Fruit fly (Drosophila melanogaster) whole organism, embryonic: ENCODE measurements around the gene CG6236.

Source experiments
- Bdp1 ChIP-seq: fragments of 200-800 bp; sonication (Bioruptor generic); optimal IDR thresholded peaks from 3 replicates; lab custom pipeline; 2016; ENCODE audit warnings: missing biosample characterization, missing genetic modification characterization
- CG10209 ChIP-seq: fragments of 200-800 bp; sonication (Bioruptor generic); optimal IDR thresholded peaks from 3 replicates; lab custom pipeline; 2017; ENCODE audit warnings: missing biosample characterization, mild to moderate bottlenecking, missing genetic modification characterization, missing genetic modification reagents
- CG10654 ChIP-seq: fragments of 200-800 bp; sonication (Bioruptor generic); optimal IDR thresholded peaks from 2 replicates; lab custom pipeline; 2016; ENCODE audit warnings: missing biosample characterization, missing genetic modification characterization
- CG11504 ChIP-seq: fragments of 200-800 bp; sonication (Bioruptor generic); optimal IDR thresholded peaks from 3 replicates; lab custom pipeline; 2019; ENCODE audit warnings: missing biosample characterization, mild to moderate bottlenecking, missing genetic modification characterization, moderate library complexity
- CG12942 ChIP-seq: fragments of 200-800 bp; sonication (Bioruptor generic); optimal IDR thresholded peaks from 3 replicates; lab custom pipeline; 2016; ENCODE audit warnings: missing biosample characterization, missing genetic modification characterization
- CG14710 ChIP-seq: fragments of 200-800 bp; sonication (Bioruptor generic); optimal IDR thresholded peaks from 3 replicates; lab custom pipeline; 2019; ENCODE audit warnings: missing biosample characterization, mild to moderate bottlenecking, missing genetic modification characterization, moderate library complexity
- CG15269 ChIP-seq: fragments of 200-800 bp; sonication (Bioruptor generic); optimal IDR thresholded peaks from 2 replicates; lab custom pipeline; 2018; ENCODE audit warnings: missing biosample characterization, mild to moderate bottlenecking, missing genetic modification characterization, moderate library complexity
- CG30020 ChIP-seq: fragments of 200-800 bp; optimal IDR thresholded peaks from 2 replicates; lab custom pipeline; 2019; ENCODE audit warnings: missing biosample characterization, mild to moderate bottlenecking, missing genetic modification characterization, moderate library complexity
- CG31224 ChIP-seq: fragments of 200-800 bp; sonication (Bioruptor generic); IDR thresholded peaks from 2 replicates; pipeline ENCODE4 v1.3.6; 2022; ENCODE audit warnings: missing biosample characterization, missing genetic modification characterization
- CG31365 ChIP-seq: fragments of 200-800 bp; sonication (Bioruptor generic); optimal IDR thresholded peaks from 2 replicates; lab custom pipeline; 2018; ENCODE audit warnings: missing biosample characterization, mild to moderate bottlenecking, missing genetic modification characterization
- CG32767 ChIP-seq: fragments of 200-800 bp; sonication (Bioruptor generic); IDR thresholded peaks from 2 replicates; pipeline ENCODE4 v1.3.6; 2022; ENCODE audit warnings: missing biosample characterization, missing genetic modification characterization
- CG33557 ChIP-seq: fragments of 200-800 bp; sonication (Bioruptor generic); optimal IDR thresholded peaks from 2 replicates; lab custom pipeline; 2019; ENCODE audit warnings: missing biosample characterization, mild to moderate bottlenecking, missing genetic modification characterization, moderate library complexity
- CG3847 ChIP-seq: fragments of 200-800 bp; sonication (Bioruptor generic); IDR thresholded peaks from 2 replicates; pipeline ENCODE4 v1.3.6; 2022; ENCODE audit warnings: missing biosample characterization, missing genetic modification characterization
- CG7372 ChIP-seq: fragments of 200-800 bp; sonication (Bioruptor generic); IDR thresholded peaks from 2 replicates; pipeline ENCODE4 v1.3.6; 2022; ENCODE audit warnings: missing biosample characterization, missing genetic modification characterization
- CG7556 ChIP-seq: fragments of 200-800 bp; sonication (Bioruptor generic); optimal IDR thresholded peaks from 2 replicates; lab custom pipeline; 2017; ENCODE audit warnings: missing biosample characterization, mild to moderate bottlenecking, missing genetic modification characterization
- CG7987 ChIP-seq: fragments of 200-800 bp; sonication (Bioruptor generic); optimal IDR thresholded peaks from 2 replicates; lab custom pipeline; 2018; ENCODE audit warnings: missing biosample characterization, mild to moderate bottlenecking, missing genetic modification characterization, moderate library complexity
- CG9609 ChIP-seq: fragments of 200-800 bp; sonication (Bioruptor generic); optimal IDR thresholded peaks from 3 replicates; lab custom pipeline; 2016; ENCODE audit warnings: missing biosample characterization, missing genetic modification characterization
- CG9876 ChIP-seq: fragments of 200-800 bp; sonication (Bioruptor generic); optimal IDR thresholded peaks from 2 replicates; lab custom pipeline; 2016; ENCODE audit warnings: missing biosample characterization, missing genetic modification characterization
- CrebB ChIP-seq: fragments of 200-800 bp; sonication (Bioruptor generic); optimal IDR thresholded peaks from 3 replicates; lab custom pipeline; 2018; ENCODE audit warnings: missing biosample characterization, mild to moderate bottlenecking, missing genetic modification characterization
- D19A ChIP-seq: fragments of 200-800 bp; optimal IDR thresholded peaks from 3 replicates; lab custom pipeline; 2019; ENCODE audit warnings: missing biosample characterization, mild to moderate bottlenecking, missing genetic modification characterization, moderate library complexity
- Fer2 ChIP-seq: fragments of 200-800 bp; sonication (Bioruptor generic); optimal IDR thresholded peaks from 2 replicates; lab custom pipeline; 2018; ENCODE audit warnings: missing biosample characterization, mild to moderate bottlenecking, missing genetic modification characterization, moderate library complexity
- Gug ChIP-seq: fragments of 200-800 bp; sonication (Bioruptor generic); IDR thresholded peaks from 4 replicates; pipeline ENCODE4 v1.3.6; 2022; ENCODE audit warnings: missing biosample characterization, missing genetic modification characterization
- Hr78 ChIP-seq, 2 experiments: fragments of 200-800 bp in 1 of 2; fragments of >200 bp in 1 of 2; sonication (Bioruptor generic) in 1 of 2; optimal IDR thresholded peaks; 2 replicates each; lab custom pipeline; 2017 to 2019; ENCODE audit warnings: missing biosample characterization in 2 of 2, missing genetic modification characterization in 2 of 2, mild to moderate bottlenecking in 1 of 2, moderate library complexity in 1 of 2
- Hsf ChIP-seq: fragments of 200-800 bp; sonication (Bioruptor generic); optimal IDR thresholded peaks from 3 replicates; lab custom pipeline; 2016; ENCODE audit warnings: missing biosample characterization, missing genetic modification characterization
- Lim3 ChIP-seq: fragments of 200-800 bp; sonication (Bioruptor generic); IDR thresholded peaks from 2 replicates; pipeline ENCODE4 v1.3.6; 2022; ENCODE audit warnings: missing biosample characterization, missing genetic modification characterization
- Med ChIP-seq: fragments of 200-800 bp; sonication (Bioruptor generic); peaks from one replicate; lab custom pipeline; 2016; ENCODE audit warnings: missing biosample characterization, missing genetic modification characterization, mild to moderate bottlenecking, inconsistent platforms, moderate library complexity
- Mes4 ChIP-seq: fragments of 200-800 bp; sonication (Bioruptor generic); optimal IDR thresholded peaks from 2 replicates; lab custom pipeline; 2016; ENCODE audit warnings: missing biosample characterization, missing genetic modification characterization
- NFAT ChIP-seq: fragments of 200-800 bp; sonication (Bioruptor generic); IDR thresholded peaks from 2 replicates; pipeline ENCODE4 v1.3.6; 2022; ENCODE audit warnings: missing biosample characterization, missing genetic modification characterization
- Nf-YB ChIP-seq: fragments of 200-800 bp; sonication (Bioruptor generic); optimal IDR thresholded peaks from 3 replicates; lab custom pipeline; 2019; ENCODE audit warnings: missing biosample characterization, mild to moderate bottlenecking, missing genetic modification characterization, moderate library complexity
- Oaz ChIP-seq: fragments of 200-800 bp; sonication (Bioruptor generic); IDR thresholded peaks from 2 replicates; pipeline ENCODE4 v1.3.6; 2022; ENCODE audit warnings: missing biosample characterization, missing genetic modification characterization
- Pdp1 ChIP-seq, 2 experiments: fragments of 200-800 bp; sonication (Bioruptor generic); optimal IDR thresholded peaks; 3 replicates each; lab custom pipeline; 2016; ENCODE audit warnings: missing biosample characterization in 2 of 2, missing genetic modification characterization in 2 of 2, mild to moderate bottlenecking in 1 of 2, moderate library complexity in 1 of 2
- Rx ChIP-seq: fragments of 200-800 bp; sonication (Bioruptor generic); IDR thresholded peaks from 2 replicates; pipeline ENCODE4 v1.3.6; 2022; ENCODE audit warnings: missing biosample characterization, missing genetic modification characterization
- Sox100B ChIP-seq: fragments of 200-800 bp; sonication (Bioruptor generic); optimal IDR thresholded peaks from 3 replicates; lab custom pipeline; 2018; ENCODE audit warnings: missing biosample characterization, mild to moderate bottlenecking, missing genetic modification characterization
- Sry-β ChIP-seq: fragments of 200-800 bp; sonication (Bioruptor generic); optimal IDR thresholded peaks from 2 replicates; lab custom pipeline; 2018; ENCODE audit warnings: missing biosample characterization, mild to moderate bottlenecking, missing genetic modification characterization, moderate library complexity
- Taf1 ChIP-seq: fragments of 200-800 bp; sonication (Bioruptor generic); IDR thresholded peaks from 2 replicates; pipeline ENCODE4 v1.3.6; 2022; ENCODE audit warnings: missing biosample characterization, missing genetic modification characterization
- Trl ChIP-seq, 3 experiments: fragments of >200 bp in 2 of 3; fragments of 200-800 bp in 1 of 3; sonication (Bioruptor generic) in 1 of 3; optimal IDR thresholded peaks; 2 replicates in 1 of 3; 3 replicates in 2 of 3; lab custom pipeline; 2016 to 2017; ENCODE audit warnings: missing biosample characterization in 1 of 3, missing genetic modification characterization in 1 of 3
- caup ChIP-seq: fragments of 200-800 bp; sonication (Bioruptor generic); optimal IDR thresholded peaks from 3 replicates; lab custom pipeline; 2017; ENCODE audit warnings: missing biosample characterization, mild to moderate bottlenecking, missing genetic modification characterization, moderate library complexity; ENCODE audit not compliant: severe bottlenecking
- danr ChIP-seq: fragments of 200-800 bp; sonication (Bioruptor generic); IDR thresholded peaks from 2 replicates; pipeline ENCODE4 v1.3.6; 2022; ENCODE audit warnings: missing biosample characterization, missing genetic modification characterization
- eve ChIP-seq, 2 experiments: fragments of >200 bp; optimal IDR thresholded peaks; 2 replicates each; lab custom pipeline; 2017; ENCODE audit warnings: missing biosample characterization in 2 of 2, missing genetic modification characterization in 2 of 2
- fd64A ChIP-seq: fragments of 200-800 bp; sonication (Bioruptor generic); optimal IDR thresholded peaks from 3 replicates; lab custom pipeline; 2018; ENCODE audit warnings: missing biosample characterization, mild to moderate bottlenecking, missing genetic modification characterization
- gro ChIP-seq: fragments of 200-800 bp; sonication (Bioruptor generic); optimal IDR thresholded peaks from 2 replicates; lab custom pipeline; 2016; ENCODE audit warnings: missing biosample characterization, missing genetic modification characterization
- jigr1 ChIP-seq: fragments of 200-800 bp; sonication (Bioruptor generic); IDR thresholded peaks from 3 replicates; pipeline ENCODE4 v1.3.6; 2022; ENCODE audit warnings: missing biosample characterization, missing genetic modification characterization
- mld ChIP-seq: fragments of 200-800 bp; sonication (Bioruptor generic); IDR thresholded peaks from 3 replicates; pipeline ENCODE4 v1.3.6; 2022; ENCODE audit warnings: missing biosample characterization, missing genetic modification characterization; ENCODE audit not compliant: partially characterized antibody
- odd ChIP-seq: fragments of 200-800 bp; sonication (Bioruptor generic); optimal IDR thresholded peaks from 2 replicates; lab custom pipeline; 2017; ENCODE audit warnings: missing biosample characterization, mild to moderate bottlenecking, missing genetic modification characterization
- pros ChIP-seq: fragments of 200-800 bp; sonication (Bioruptor generic); optimal IDR thresholded peaks from 3 replicates; lab custom pipeline; 2019; ENCODE audit warnings: missing biosample characterization, mild to moderate bottlenecking, missing genetic modification characterization, moderate library complexity
- pum ChIP-seq: fragments of 200-800 bp; sonication (Bioruptor generic); optimal IDR thresholded peaks from 2 replicates; lab custom pipeline; 2016; ENCODE audit warnings: missing biosample characterization, missing genetic modification characterization
- ssp ChIP-seq: fragments of 200-800 bp; sonication (Bioruptor generic); IDR thresholded peaks from 2 replicates; pipeline ENCODE4 v1.3.6; 2022; ENCODE audit warnings: missing biosample characterization, missing genetic modification characterization
- yki ChIP-seq: fragments of >200 bp; optimal IDR thresholded peaks from 3 replicates; lab custom pipeline; 2018

Gene CG6236

DNA sequence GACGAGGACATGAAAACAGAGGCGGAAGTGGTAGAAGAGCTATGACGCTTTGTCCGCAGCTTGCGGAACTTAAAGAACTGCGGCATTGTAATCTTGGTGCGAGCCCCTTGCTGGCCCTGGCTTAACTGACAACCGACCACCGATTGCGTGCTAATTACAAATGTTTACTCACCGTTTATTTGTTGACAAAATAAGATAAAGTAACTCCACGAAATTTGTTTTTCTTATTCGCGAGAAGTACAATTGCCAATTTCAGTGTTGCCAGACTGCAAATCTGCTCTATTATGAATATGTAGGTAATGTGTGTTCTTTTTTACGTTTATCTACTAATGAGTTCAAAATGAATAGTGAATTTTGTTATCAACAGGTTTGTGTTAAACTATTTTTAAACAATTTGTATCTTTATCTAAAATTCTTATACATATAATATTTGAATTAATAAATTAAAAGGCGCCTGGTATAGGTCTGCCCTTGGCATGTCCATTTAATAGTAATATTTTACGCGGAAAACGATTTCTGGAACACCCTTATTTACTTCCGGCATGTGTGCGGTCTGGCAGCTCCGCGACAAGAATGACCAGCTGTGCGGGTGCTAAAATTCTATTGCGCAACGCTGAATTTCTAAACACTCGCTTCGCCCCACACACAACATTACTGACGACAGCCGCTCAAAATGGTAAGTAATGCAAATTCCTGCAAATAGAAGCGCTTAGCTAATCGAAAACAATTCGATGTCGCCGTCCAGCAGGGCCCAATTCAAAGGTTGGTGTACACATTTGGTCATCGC lies 28.8 kb upstream of the CG6236 start, which contains the start of the genes Atg4b and Hibch (continued):
- no peak for TF ChIP-seq mld (GFP tag; lab: Robert Waterston, UW)
- peak; percentile 75 for TF ChIP-seq CG31224 (GFP tag; lab: Robert Waterston, UW)
- TF ChIP-seq CG7372 (GFP tag; lab: Robert Waterston, UW): peak; percentile 84
- peak; percentile 61; the same call in 1 of the 2 replicates for TF ChIP-seq Taf1 (GFP tag; lab: Robert Waterston, UW)
- peak; percentile 45; the same call in 1 of the 3 replicates for TF ChIP-seq jigr1 (GFP tag; lab: Robert Waterston, UW)
- peak; percentile 1 for TF ChIP-seq CG9609 (GFP tag; lab: Kevin White, UChicago)
- peak; percentile 74 for TF ChIP-seq CG12942
- peak; percentile 55 for TF ChIP-seq CG7987 (GFP tag; lab: Kevin White, UChicago)
- TF ChIP-seq CG15269: peak; percentile 85
- TF ChIP-seq danr (GFP tag; lab: Robert Waterston, UW): peak; percentile 74
- TF ChIP-seq ssp (GFP tag; lab: Robert Waterston, UW): peak; percentile 75
- peak; percentile 84 for TF ChIP-seq CG33557 (GFP tag; lab: Kevin White, UChicago)
- peak; percentile 59; the same call in 1 of the 2 replicates for TF ChIP-seq CG32767
- TF ChIP-seq pros (GFP tag; lab: Kevin White, UChicago): no peak
- TF ChIP-seq Sox100B (GFP tag; lab: Kevin White, UChicago): no peak
- no peak for TF ChIP-seq fd64A (GFP tag; lab: Kevin White, UChicago)
- TF ChIP-seq NFAT (GFP tag; lab: Robert Waterston, UW): peak; percentile 82
- no peak for TF ChIP-seq Hr78 (GFP tag; optimal IDR thresholded peaks at IDR 0.05; lab: Kevin White, UChicago)
- TF ChIP-seq eve (GFP tag; optimal IDR thresholded peaks at IDR 0.05; lab: Kevin White, UChicago): no peak
- TF ChIP-seq Fer2 (tag; lab: Kevin White, UChicago): peak; percentile 86
- 0 out of 2 replicates have a peak, but pooled peaks have one; percentile 25 for TF ChIP-seq Lim3 (GFP tag; lab: Robert Waterston, UW)
- peak; percentile 67 for TF ChIP-seq Nf-YB
- TF ChIP-seq Gug: peak; percentile 81
- peak; percentile 48 for TF ChIP-seq Sry-β (GFP tag; lab: Kevin White, UChicago)
- TF ChIP-seq CG31365: no peak
- no peak for TF ChIP-seq gro (GFP tag; lab: Kevin White, UChicago)
- TF ChIP-seq CG14710 (tag; lab: Kevin White, UChicago): peak; percentile 91
- no peak for TF ChIP-seq yki (lab: Kevin White, UChicago)
- TF ChIP-seq Mes4 (GFP tag; lab: Kevin White, UChicago): no peak
- no peak for TF ChIP-seq D19A (tag; lab: Kevin White, UChicago)
- peak; percentile 76 for TF ChIP-seq CG10654
- TF ChIP-seq CrebB: peak; percentile 35
- peak; percentile 85 for TF ChIP-seq CG10209 (GFP tag; lab: Kevin White, UChicago)
- no peak for TF ChIP-seq Trl (optimal IDR thresholded peaks at IDR 0.05; lab: Kevin White, UChicago)
- no peak for TF ChIP-seq Trl (GFP tag; optimal IDR thresholded peaks at IDR 0.05; lab: Kevin White, UChicago)
- peak; percentile 87 for TF ChIP-seq CG7556 (GFP tag; lab: Kevin White, UChicago)
- peak; percentile 9 for TF ChIP-seq pum
- peak; percentile 26 for TF ChIP-seq Bdp1
- TF ChIP-seq Med (GFP tag; lab: Kevin White, UChicago): peak; percentile 70
- TF ChIP-seq Rx (GFP tag; lab: Robert Waterston, UW): peak; percentile 71; the same call in 1 of the 2 replicates
- TF ChIP-seq Hsf (GFP tag; lab: Kevin White, UChicago): peak; percentile 58
- TF ChIP-seq odd (GFP tag; lab: Kevin White, UChicago): peak; percentile 70
- TF ChIP-seq Pdp1 (GFP tag; optimal IDR thresholded peaks at IDR 0.05; lab: Kevin White, UChicago): peak; percentile 49 to 100
- no peak for TF ChIP-seq CG9876 (GFP tag; lab: Kevin White, UChicago)
- peak; percentile 79 for TF ChIP-seq CG30020
- no peak for TF ChIP-seq CG11504 (tag; lab: Kevin White, UChicago)
- peak; percentile 82 for TF ChIP-seq caup
- TF ChIP-seq CG3847: peak; percentile 92
- TF ChIP-seq Oaz (GFP tag; lab: Robert Waterston, UW): peak; percentile 48; the same call in 1 of the 2 replicates
